Worm (Caenorhabditis elegans): Measurements from ENCODE around the gene lgc-16.

DNA sequence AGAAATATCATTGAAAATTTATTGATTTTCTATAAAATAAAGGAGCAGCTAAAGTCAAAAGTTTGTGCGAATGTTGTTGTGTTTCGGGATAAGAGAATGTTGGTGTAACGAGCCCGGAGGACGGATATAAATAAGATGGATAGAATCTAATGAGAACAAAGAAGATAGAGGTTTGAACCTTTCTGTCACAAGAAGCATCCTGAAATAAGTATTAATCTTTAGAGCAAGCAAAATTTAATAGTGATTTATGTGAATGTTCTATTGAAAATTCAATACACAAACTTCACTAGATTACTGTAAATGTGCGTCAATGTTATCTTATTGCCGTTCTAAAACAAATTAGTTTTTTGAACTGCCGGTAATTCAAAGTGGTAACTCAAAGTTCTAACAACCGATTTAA is 14.7 kb upstream of the lgc-16 start, which contains the start of gene W03G11.3:
- TF ChIP-seq him-1 (tag; optimal IDR thresholded peaks at IDR 0.05) (no peak), W03F9.2 (tag; optimal IDR thresholded peaks at IDR 0.05) (no peak), dao-5 (tag; optimal IDR thresholded peaks at IDR 0.05) (no peak)

Data from whole organism, L4/young adult.